Worm (Caenorhabditis elegans) whole organism, L3 larva: ENCODE measurements around the gene F53A10.2.

Source experiments
- aly-2 ChIP-seq: fragments of 150-350 bp; optimal IDR thresholded peaks from 2 replicates; lab custom pipeline; 2014; ENCODE audit warnings: missing biosample characterization, missing genetic modification characterization
- ceh-82 ChIP-seq: fragments of 150-350 bp; optimal IDR thresholded peaks from 2 replicates; lab custom pipeline; 2014; ENCODE audit warnings: missing biosample characterization, missing genetic modification characterization
- elt-1 ChIP-seq: fragments of 150-350 bp; optimal IDR thresholded peaks from 2 replicates; lab custom pipeline; 2014; ENCODE audit warnings: missing biosample characterization, missing genetic modification characterization
- elt-3 ChIP-seq, 3 experiments: fragments of 150-350 bp in 1 of 3; sonication (generic microtip) in 2 of 3; optimal IDR thresholded peaks; 2 replicates in 2 of 3; 4 replicates in 1 of 3; lab custom pipeline; 2014 to 2017; ENCODE audit warnings: missing biosample characterization in 3 of 3, missing genetic modification characterization in 3 of 3
- fos-1 ChIP-seq: fragments of 150-350 bp; optimal IDR thresholded peaks from 2 replicates; lab custom pipeline; 2014; ENCODE audit warnings: missing biosample characterization, missing genetic modification characterization
- nhr-12 ChIP-seq: fragments of 150-350 bp; optimal IDR thresholded peaks from 2 replicates; lab custom pipeline; 2014; ENCODE audit warnings: missing biosample characterization, missing genetic modification characterization
- zag-1 ChIP-seq: fragments of 150-350 bp; optimal IDR thresholded peaks from 2 replicates; lab custom pipeline; 2014; ENCODE audit warnings: missing biosample characterization, missing genetic modification characterization

DNA sequence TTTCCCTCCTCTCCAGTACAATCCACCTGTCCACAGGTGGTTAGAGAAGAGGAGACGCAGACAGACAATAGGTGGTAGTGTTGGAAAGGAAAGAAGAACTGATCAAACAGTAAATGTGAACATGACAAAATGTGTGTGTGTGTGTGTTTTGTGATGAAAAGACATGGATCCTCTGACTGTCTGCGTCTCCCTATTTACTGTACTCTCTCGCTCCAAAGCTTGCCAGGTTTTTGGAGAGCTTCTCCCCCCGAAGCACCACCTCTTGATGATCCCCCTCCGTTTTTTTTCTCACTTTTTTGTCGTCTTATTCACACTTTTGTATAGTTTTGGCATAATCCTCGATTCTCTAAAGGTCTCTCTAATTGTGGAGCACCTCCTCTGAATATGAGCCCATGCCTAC is 20.1 kb downstream of the F53A10.2 start:
- TF ChIP-seq fos-1 (tag; lab: Kevin White, UChicago) (no peak), aly-2 (tag; lab: Kevin White, UChicago) (no peak), zag-1 (no peak), nhr-12 (tag; lab: Kevin White, UChicago) (no peak), ceh-82 (tag; lab: Kevin White, UChicago) (no peak), elt-3 (tag; optimal IDR thresholded peaks at IDR 0.05; lab: Kevin White, UChicago) (no peak), elt-1 (tag; lab: Kevin White, UChicago) (no peak)
